Worm (Caenorhabditis elegans) whole organism, young adult: Measurements from ENCODE around the gene R13H9.6.

ENCODE experiments used
- B0019.2 ChIP-seq: fragments of 200-800 bp; sonication (Bioruptor generic); conservative IDR thresholded peaks from 2 replicates; pipeline ENCODE4 v1.3.6; 2022; ENCODE audit warnings: missing genetic modification reagents, missing genetic modification characterization, missing compliant biosample characterization
- C06A6.2 ChIP-seq: fragments of 200-800 bp; sonication (Bioruptor generic); conservative IDR thresholded peaks from 2 replicates; pipeline ENCODE4 v1.3.6; 2022; ENCODE audit warnings: missing genetic modification characterization, missing compliant biosample characterization
- F10E7.11 ChIP-seq: sonication (generic microtip); optimal IDR thresholded peaks from 2 replicates; lab custom pipeline; 2017; ENCODE audit warnings: mild to moderate bottlenecking, missing genetic modification characterization, moderate library complexity, missing compliant biosample characterization
- K12H6.12 ChIP-seq: fragments of 200-800 bp; sonication (Bioruptor generic); optimal IDR thresholded peaks from 2 replicates; lab custom pipeline; 2018; ENCODE audit warnings: mild to moderate bottlenecking, missing genetic modification characterization, missing compliant biosample characterization
- Y53F4B.3 ChIP-seq: fragments of 200-800 bp; sonication (Bioruptor generic); IDR thresholded peaks from 2 replicates; pipeline ENCODE4 v1.3.6; 2022; ENCODE audit warnings: missing genetic modification reagents, missing genetic modification characterization, missing compliant biosample characterization
- ccch-3 ChIP-seq: fragments of 200-800 bp; sonication (Bioruptor generic); optimal IDR thresholded peaks from 2 replicates; lab custom pipeline; 2018; ENCODE audit warnings: mild to moderate bottlenecking, missing genetic modification characterization, missing compliant biosample characterization
- cebp-1 ChIP-seq, 2 experiments: fragments of 200-800 bp in 1 of 2; sonication (Bioruptor generic) in 1 of 2; sonication (generic microtip) in 1 of 2; IDR thresholded peaks in 1 of 2; optimal IDR thresholded peaks in 1 of 2; 2 replicates each; pipeline versions ENCODE4 v1.3.6 to Lab custom; 2017 to 2022; ENCODE audit warnings: missing compliant biosample characterization in 2 of 2, missing genetic modification characterization in 2 of 2, mild to moderate bottlenecking in 1 of 2, missing genetic modification reagents in 1 of 2, moderate library complexity in 1 of 2
- ceh-27 ChIP-seq: fragments of 200-800 bp; sonication (Bioruptor generic); optimal IDR thresholded peaks from 2 replicates; lab custom pipeline; 2018; ENCODE audit warnings: mild to moderate bottlenecking, missing genetic modification characterization, moderate library complexity, missing compliant biosample characterization
- ceh-91 ChIP-seq: fragments of 200-800 bp; sonication (Bioruptor generic); IDR thresholded peaks from 2 replicates; pipeline ENCODE4 v1.3.6; 2022; ENCODE audit warnings: missing genetic modification reagents, missing genetic modification characterization, missing compliant biosample characterization
- dpff-1 ChIP-seq: sonication (generic microtip); optimal IDR thresholded peaks from 2 replicates; lab custom pipeline; 2017; ENCODE audit warnings: mild to moderate bottlenecking, missing genetic modification characterization, missing compliant biosample characterization
- efl-1 ChIP-seq: fragments of 150-350 bp; optimal IDR thresholded peaks from 2 replicates; lab custom pipeline; 2014; ENCODE audit warnings: missing biosample characterization, missing genetic modification reagents, missing genetic modification characterization
- egl-44 ChIP-seq: fragments of 200-800 bp; sonication (Bioruptor generic); IDR thresholded peaks from 2 replicates; pipeline ENCODE4 v1.3.6; 2022; ENCODE audit warnings: missing genetic modification reagents, missing genetic modification characterization, missing compliant biosample characterization
- ekl-4 ChIP-seq: fragments of 200-800 bp; sonication (Bioruptor generic); IDR thresholded peaks from 2 replicates; pipeline ENCODE4 v1.3.6; 2022; ENCODE audit warnings: missing genetic modification reagents, missing genetic modification characterization, missing compliant biosample characterization
- him-1 ChIP-seq: sonication (generic microtip); optimal IDR thresholded peaks from 2 replicates; lab custom pipeline; 2016; ENCODE audit warnings: missing genotype, missing genetic modification reagents, missing genetic modification characterization, missing compliant biosample characterization
- hmg-1.2 ChIP-seq: fragments of 200-800 bp; sonication (Bioruptor generic); IDR thresholded peaks from 2 replicates; pipeline ENCODE4 v1.3.6; 2022; ENCODE audit warnings: missing genetic modification reagents, missing genetic modification characterization, missing compliant biosample characterization
- let-526 ChIP-seq: fragments of 200-800 bp; sonication (Bioruptor generic); IDR thresholded peaks from 2 replicates; pipeline ENCODE4 v1.3.6; 2022; ENCODE audit warnings: missing genetic modification reagents, missing genetic modification characterization, missing compliant biosample characterization
- lin-35 ChIP-seq, 3 experiments: fragments of 150-350 bp in 2 of 3; sonication (generic microtip) in 1 of 3; optimal IDR thresholded peaks; 2 replicates each; lab custom pipeline; 2014 to 2018; ENCODE audit warnings: missing biosample characterization in 3 of 3, missing genetic modification characterization in 3 of 3, missing genetic modification reagents in 3 of 3
- lir-1 ChIP-seq: fragments of 200-800 bp; sonication (Bioruptor generic); conservative IDR thresholded peaks from 2 replicates; pipeline ENCODE4 v1.3.6; 2022; ENCODE audit warnings: missing genetic modification reagents, missing genetic modification characterization, missing compliant biosample characterization
- madf-10 ChIP-seq: sonication (generic microtip); optimal IDR thresholded peaks from 2 replicates; lab custom pipeline; 2016; ENCODE audit warnings: mild to moderate bottlenecking, missing genetic modification characterization, missing compliant biosample characterization
- madf-6 ChIP-seq: fragments of 200-800 bp; sonication (Bioruptor generic); IDR thresholded peaks from 2 replicates; pipeline ENCODE4 v1.3.6; 2022; ENCODE audit warnings: missing genetic modification reagents, missing genetic modification characterization, missing compliant biosample characterization
- mcd-1 ChIP-seq: fragments of 200-800 bp; sonication (Bioruptor generic); IDR thresholded peaks from 2 replicates; pipeline ENCODE4 v1.3.6; 2022; ENCODE audit warnings: missing genetic modification reagents, missing genetic modification characterization, missing compliant biosample characterization
- nfyb-1 ChIP-seq: fragments of 200-800 bp; sonication (Bioruptor generic); IDR thresholded peaks from 2 replicates; pipeline ENCODE4 v1.3.6; 2022; ENCODE audit warnings: missing genetic modification reagents, missing genetic modification characterization, missing compliant biosample characterization
- nhr-90 ChIP-seq: sonication (generic microtip); optimal IDR thresholded peaks from 2 replicates; lab custom pipeline; 2016; ENCODE audit warnings: missing genotype, mild to moderate bottlenecking, missing genetic modification characterization, missing compliant biosample characterization
- pbrm-1 ChIP-seq: fragments of 200-800 bp; sonication (Bioruptor generic); IDR thresholded peaks from 2 replicates; pipeline ENCODE4 v1.3.6; 2022; ENCODE audit warnings: missing genetic modification reagents, missing genetic modification characterization, missing compliant biosample characterization
- pha-4 ChIP-seq: fragments of 150-350 bp; sonication (generic microtip); optimal IDR thresholded peaks from 2 replicates; lab custom pipeline; 2014; ENCODE audit warnings: missing biosample characterization, missing genetic modification reagents, missing genetic modification characterization
- rec-8 ChIP-seq, 2 experiments: sonication (generic microtip); optimal IDR thresholded peaks; 2 replicates each; lab custom pipeline; 2016; ENCODE audit warnings: mild to moderate bottlenecking in 2 of 2, missing genetic modification characterization in 2 of 2, missing genetic modification reagents in 2 of 2, missing genotype in 2 of 2, missing biosample characterization in 1 of 2, missing compliant biosample characterization in 1 of 2, moderate library complexity in 1 of 2
- sea-2 ChIP-seq: fragments of 200-800 bp; sonication (Bioruptor generic); IDR thresholded peaks from 2 replicates; pipeline ENCODE4 v1.3.6; 2022; ENCODE audit warnings: missing genetic modification characterization, missing compliant biosample characterization
- snpc-1.1 ChIP-seq: sonication (generic microtip); optimal IDR thresholded peaks from 2 replicates; lab custom pipeline; 2017; ENCODE audit warnings: missing genetic modification characterization, mild to moderate bottlenecking, missing compliant biosample characterization, antibody characterized with exemption, moderate library complexity, missing genotype, missing genetic modification reagents; ENCODE audit not compliant: insufficient read depth
- snpc-1.3 ChIP-seq: sonication (generic microtip); optimal IDR thresholded peaks from 2 replicates; lab custom pipeline; 2017; ENCODE audit warnings: missing genetic modification characterization, mild to moderate bottlenecking, missing compliant biosample characterization, antibody characterized with exemption, moderate library complexity, missing genotype, missing genetic modification reagents; ENCODE audit not compliant: insufficient read depth
- somi-1 ChIP-seq: fragments of 200-800 bp; sonication (Bioruptor generic); optimal IDR thresholded peaks from 2 replicates; lab custom pipeline; 2018; ENCODE audit warnings: mild to moderate bottlenecking, missing genetic modification characterization, missing compliant biosample characterization
- tlf-1 ChIP-seq: fragments of 200-800 bp; sonication (Bioruptor generic); optimal IDR thresholded peaks from 2 replicates; lab custom pipeline; 2018; ENCODE audit warnings: mild to moderate bottlenecking, missing genetic modification characterization, missing compliant biosample characterization
- zim-3 ChIP-seq: sonication (generic microtip); optimal IDR thresholded peaks from 2 replicates; lab custom pipeline; 2017; ENCODE audit warnings: mild to moderate bottlenecking, missing genetic modification characterization, moderate library complexity, missing compliant biosample characterization
- ztf-18 ChIP-seq: sonication (generic microtip); optimal IDR thresholded peaks from 2 replicates; lab custom pipeline; 2016; ENCODE audit warnings: missing genotype, mild to moderate bottlenecking, missing genetic modification characterization, missing compliant biosample characterization
- ztf-25 ChIP-seq: fragments of 200-800 bp; sonication (Bioruptor generic); IDR thresholded peaks from 2 replicates; pipeline ENCODE4 v1.3.6; 2022; ENCODE audit warnings: missing genetic modification reagents, missing genetic modification characterization, missing compliant biosample characterization
- ztf-28 ChIP-seq: fragments of 200-800 bp; sonication (Bioruptor generic); IDR thresholded peaks from 2 replicates; pipeline ENCODE4 v1.3.6; 2022; ENCODE audit warnings: missing genetic modification reagents, missing genetic modification characterization, missing compliant biosample characterization
- ztf-3 ChIP-seq: fragments of 200-800 bp; sonication (Bioruptor generic); optimal IDR thresholded peaks from 2 replicates; lab custom pipeline; 2018; ENCODE audit warnings: mild to moderate bottlenecking, missing genetic modification characterization, missing compliant biosample characterization

R13H9.6 gene

ce11 chrIV:5103229-5103894 lies 34.9 kb upstream of the R13H9.6 start, which contains the start of gene C02B10.3:
C02B10.3 (minus strand) TSS chrIV:5103279.
- TF ChIP-seq snpc-1.1, result no peak
- TF ChIP-seq K12H6.12 (tag; lab: Kevin White, UChicago), result peak; percentile 36
- TF ChIP-seq hmg-1.2 (GFP tag; lab: Robert Waterston, UW), result peak; percentile 7; the same call in 1 of the 2 replicates

- TF ChIP-seq egl-44 (GFP tag; lab: Robert Waterston, UW) (no peak), pbrm-1 (GFP tag; lab: Robert Waterston, UW) (no peak), zim-3 (tag; lab: Kevin White, UChicago) (no peak), lir-1 (GFP tag; lab: Robert Waterston, UW) (no peak), madf-6 (GFP tag; lab: Robert Waterston, UW) (no peak), dpff-1 (tag; lab: Kevin White, UChicago) (no peak), C06A6.2 (GFP tag; lab: Robert Waterston, UW) (no peak), B0019.2 (GFP tag; lab: Robert Waterston, UW) (no peak), rec-8 (tag; optimal IDR thresholded peaks at IDR 0.05; lab: Kevin White, UChicago) (no peak), ceh-27 (GFP tag; lab: Kevin White, UChicago) (no peak), lin-35 (GFP tag; optimal IDR thresholded peaks at IDR 0.05; lab: Kevin White, UChicago) (no peak), him-1 (tag; lab: Kevin White, UChicago) (no peak), ztf-18 (no peak), ccch-3 (GFP tag; lab: Kevin White, UChicago) (no peak), ztf-3 (no peak)
Measured at ce11 chrIV:5101945-5102344, 33.5 kb upstream of the R13H9.6 start.

ce11 chrIV:5100145-5100544 lies 31.7 kb upstream of the R13H9.6 start:
- TF ChIP-seq ceh-91 (GFP tag; lab: Robert Waterston, UW), result no peak
- TF ChIP-seq nfyb-1, result 0 out of 2 replicates have a peak, but pooled peaks have one; percentile 21
- peak; percentile 17 for TF ChIP-seq K12H6.12 (tag; lab: Kevin White, UChicago)

ce11 chrIV:5093462-5093861 lies 25.0 kb upstream of the R13H9.6 start:
- TF ChIP-seq F10E7.11 (tag; lab: Kevin White, UChicago), result no peak
- TF ChIP-seq cebp-1 (GFP tag; IDR thresholded peaks at IDR 0.05; lab: Robert Waterston, UW), result no peak
- TF ChIP-seq cebp-1 (tag; optimal IDR thresholded peaks at IDR 0.05; lab: Kevin White, UChicago), result no peak
- no peak for TF ChIP-seq ztf-18
- no peak for TF ChIP-seq ztf-28 (GFP tag; lab: Robert Waterston, UW)
- no peak for TF ChIP-seq pha-4 (tag; lab: Kevin White, UChicago)
- TF ChIP-seq nhr-90 (tag; lab: Kevin White, UChicago), result no peak
- TF ChIP-seq ceh-91 (GFP tag; lab: Robert Waterston, UW), result no peak
- no peak for TF ChIP-seq sea-2 (GFP tag; lab: Robert Waterston, UW)
- no peak for TF ChIP-seq somi-1 (GFP tag; lab: Kevin White, UChicago)
- no peak for TF ChIP-seq tlf-1 (GFP tag; lab: Kevin White, UChicago)
- TF ChIP-seq madf-10 (tag; lab: Kevin White, UChicago), result no peak
- TF ChIP-seq ekl-4 (GFP tag; lab: Robert Waterston, UW), result no peak
- no peak for TF ChIP-seq let-526 (GFP tag; lab: Robert Waterston, UW)
- no peak for TF ChIP-seq efl-1
- no peak for TF ChIP-seq zim-3 (tag; lab: Kevin White, UChicago)
- TF ChIP-seq ztf-25 (GFP tag; lab: Robert Waterston, UW), result no peak
- TF ChIP-seq Y53F4B.3 (GFP tag; lab: Robert Waterston, UW), result no peak
- TF ChIP-seq snpc-1.3, result no peak
- TF ChIP-seq mcd-1, result no peak
- TF ChIP-seq B0019.2 (GFP tag; lab: Robert Waterston, UW), result no peak
